Worm (Caenorhabditis elegans): ENCODE results near the gene vab-23.

Gene vab-23

ce11 chrII:11880456-11881353 lies 20.3 kb downstream of the vab-23 start:
- no peak for TF ChIP-seq fkh-6 (tag; optimal IDR thresholded peaks at IDR 0.05)
- TF ChIP-seq sdc-2 (tag; optimal IDR thresholded peaks at IDR 0.05) = no peak
- no peak for TF ChIP-seq K02D7.2 (tag; optimal IDR thresholded peaks at IDR 0.05)
- TF ChIP-seq elt-2 (tag; optimal IDR thresholded peaks at IDR 0.05) = peak; percentile 0

- TF ChIP-seq hlh-15 (tag; optimal IDR thresholded peaks at IDR 0.05) (no peak), rnt-1 (tag; optimal IDR thresholded peaks at IDR 0.05) (no peak)
Observed at ce11 chrII:11879784-11880183, 21.2 kb downstream of the vab-23 start.

- TF ChIP-seq tbx-2 (tag; optimal IDR thresholded peaks at IDR 0.05) (peak; percentile 59), unc-55 (GFP tag; optimal IDR thresholded peaks at IDR 0.05) (peak; percentile 74), dve-1 (tag; optimal IDR thresholded peaks at IDR 0.05) (peak; percentile 55), hlh-30 (tag; optimal IDR thresholded peaks at IDR 0.05; ENCODE audit: insufficient read depth) (peak; percentile 51), T23F11.4 (GFP tag; optimal IDR thresholded peaks at IDR 0.05) (no peak), gmeb-2 (tag; optimal IDR thresholded peaks at IDR 0.05) (no peak), ceh-18 (tag; optimal IDR thresholded peaks at IDR 0.05) (peak; percentile 80), ceh-45 (GFP tag; IDR thresholded peaks at IDR 0.05) (no peak), ceh-31 (tag; optimal IDR thresholded peaks at IDR 0.05) (peak; percentile 74), unc-42 (tag; optimal IDR thresholded peaks at IDR 0.05) (peak; percentile 76), pros-1 (tag; optimal IDR thresholded peaks at IDR 0.05) (peak; percentile 45), ceh-14 (tag; optimal IDR thresholded peaks at IDR 0.05) (no peak), nfya-1 (tag; optimal IDR thresholded peaks at IDR 0.05) (peak; percentile 96), ref-2 (tag; optimal IDR thresholded peaks at IDR 0.05) (peak; percentile 62), ceh-19 (GFP tag; optimal IDR thresholded peaks at IDR 0.05) (no peak), ceh-34 (tag; optimal IDR thresholded peaks at IDR 0.05) (peak; percentile 58)
Observed at ce11 chrII:11874674-11875198, 26.3 kb downstream of the vab-23 start, which contains the start of the genes npp-3 and top-2. Gene npp-3 (minus strand): TSS chrII:11874788. Gene top-2 (plus strand): TSS chrII:11875148.

- TF ChIP-seq mec-3 (tag; optimal IDR thresholded peaks at IDR 0.05; ENCODE audit: borderline replicate concordance) (peak; percentile 46), unc-42 (tag; optimal IDR thresholded peaks at IDR 0.05) (no peak)
Observed at ce11 chrII:11868893-11869292, 32.1 kb downstream of the vab-23 start.

- TF ChIP-seq ceh-9 (tag; optimal IDR thresholded peaks at IDR 0.05) (no peak), ceh-2 (tag; optimal IDR thresholded peaks at IDR 0.05) (no peak), nfya-1 (tag; optimal IDR thresholded peaks at IDR 0.05) (no peak), K09A11.1 (tag; optimal IDR thresholded peaks at IDR 0.05; ENCODE audit: insufficient read depth) (no peak), syd-9 (tag; optimal IDR thresholded peaks at IDR 0.05) (no peak), nhr-232 (tag; optimal IDR thresholded peaks at IDR 0.05) (no peak), hlh-6 (tag; optimal IDR thresholded peaks at IDR 0.05) (no peak), hlh-30 (tag; optimal IDR thresholded peaks at IDR 0.05; ENCODE audit: insufficient read depth) (no peak)
Observed at ce11 chrII:11868234-11868633, 32.8 kb downstream of the vab-23 start, which contains the start of gene col-84. Gene col-84 (plus strand): TSS chrII:11868534.

- TF ChIP-seq pax-1 (tag; optimal IDR thresholded peaks at IDR 0.05) (no peak), ets-4 (tag; optimal IDR thresholded peaks at IDR 0.05) (no peak), ceh-24 (tag; optimal IDR thresholded peaks at IDR 0.05) (no peak), ttx-3 (tag; optimal IDR thresholded peaks at IDR 0.05) (no peak)
Observed at ce11 chrII:11865644-11866043, 35.4 kb downstream of the vab-23 start, which contains the start of gene K12D12.4. Gene K12D12.4 (minus strand): TSS chrII:11865744.

Data from whole organism, late embryonic.